Fruit fly (Drosophila melanogaster): Measurements from ENCODE around the gene CG14053.

CG14053 gene

DNA sequence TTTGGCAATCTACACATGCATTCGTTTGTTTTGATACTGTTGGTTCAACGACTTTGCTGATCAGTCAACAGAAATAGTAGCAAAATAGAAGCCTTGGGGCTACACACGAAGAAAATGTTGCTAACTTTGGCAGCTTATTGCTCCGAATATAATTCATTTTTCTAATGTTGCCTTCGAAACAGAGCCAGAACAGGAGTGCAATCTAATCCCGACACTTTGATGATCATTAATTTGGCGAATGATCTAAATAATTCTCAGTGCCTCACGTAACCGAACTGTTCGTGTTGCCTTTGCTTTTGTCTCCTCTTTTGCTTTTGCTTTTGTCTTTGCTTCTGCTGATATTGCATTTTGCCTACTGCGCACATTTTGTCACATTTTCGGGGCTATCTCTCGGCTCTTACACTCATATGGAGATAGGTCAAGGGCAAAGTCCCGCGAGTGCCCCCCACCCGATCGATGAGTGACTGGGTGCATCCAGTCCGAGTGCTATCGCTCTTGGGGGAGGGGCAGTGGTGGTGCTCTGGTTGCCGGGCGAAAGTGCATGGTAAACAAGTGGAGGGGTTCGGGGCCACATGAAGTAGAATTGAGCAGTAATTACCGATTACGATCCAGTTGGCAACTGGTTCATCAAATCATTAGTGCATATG is 2.5 kb upstream of the CG14053 start (continued):
- TF ChIP-seq Hr78 (GFP tag; optimal IDR thresholded peaks at IDR 0.05): peak in 1 of 2 experiments; percentile 43
- TF ChIP-seq CG17912 (GFP tag; optimal IDR thresholded peaks at IDR 0.05): no peak
- TF ChIP-seq CG4617 (GFP tag; optimal IDR thresholded peaks at IDR 0.05; ENCODE audit: borderline replicate concordance): no peak
- TF ChIP-seq Hr3 (GFP tag; optimal IDR thresholded peaks at IDR 0.05): no peak
- no peak for TF ChIP-seq CG9876 (GFP tag; optimal IDR thresholded peaks at IDR 0.05)
- no peak for TF ChIP-seq hkb (optimal IDR thresholded peaks at IDR 0.05)
- peak; percentile 39; the same call in 1 of the 2 replicates for TF ChIP-seq hkb (GFP tag; IDR thresholded peaks at IDR 0.05)
- no peak for TF ChIP-seq CG13123 (GFP tag; optimal IDR thresholded peaks at IDR 0.05)
- TF ChIP-seq HLH3B (GFP tag; IDR thresholded peaks at IDR 0.05): no peak
- no peak for TF ChIP-seq pnt (GFP tag; optimal IDR thresholded peaks at IDR 0.05)
- TF ChIP-seq ara (GFP tag; IDR thresholded peaks at IDR 0.05): 0 out of 2 replicates have a peak, but pooled peaks have one; percentile 36
- no peak for TF ChIP-seq C15 (GFP tag; IDR thresholded peaks at IDR 0.05)
- no peak for TF ChIP-seq pho (GFP tag; optimal IDR thresholded peaks at IDR 0.05)
- TF ChIP-seq CG3065 (GFP tag; optimal IDR thresholded peaks at IDR 0.05): no peak
- TF ChIP-seq CG5953 (GFP tag; IDR thresholded peaks at IDR 0.05): no peak
- TF ChIP-seq Dip2 (GFP tag; IDR thresholded peaks at IDR 0.05): no peak
- no peak for TF ChIP-seq Lhr (GFP tag; optimal IDR thresholded peaks at IDR 0.05)
- TF ChIP-seq zfh2 (GFP tag; optimal IDR thresholded peaks at IDR 0.05): no peak
- TF ChIP-seq dati (GFP tag; IDR thresholded peaks at IDR 0.05): no peak
- TF ChIP-seq CG3163 (GFP tag; optimal IDR thresholded peaks at IDR 0.05): no peak
- TF ChIP-seq chinmo (GFP tag; IDR thresholded peaks at IDR 0.05; ENCODE audit: partially characterized antibody): no peak
- no peak for TF ChIP-seq kni (GFP tag; optimal IDR thresholded peaks at IDR 0.05)
- TF ChIP-seq tll (GFP tag; optimal IDR thresholded peaks at IDR 0.05): no peak
- TF ChIP-seq CG30431 (GFP tag; optimal IDR thresholded peaks at IDR 0.05): no peak
- no peak for TF ChIP-seq CG8944 (GFP tag; optimal IDR thresholded peaks at IDR 0.05)
- no peak for TF ChIP-seq NfI (GFP tag; optimal IDR thresholded peaks at IDR 0.05)
- no peak for TF ChIP-seq zfh1 (GFP tag; IDR thresholded peaks at IDR 0.05)
- TF ChIP-seq Ets65A (GFP tag): peak; percentile 6
- no peak for TF ChIP-seq CG6683 (GFP tag; optimal IDR thresholded peaks at IDR 0.05)
- peak; percentile 49 for TF ChIP-seq sens (GFP tag)
- TF ChIP-seq dpn (GFP tag; optimal IDR thresholded peaks at IDR 0.05): no peak
- no peak for TF ChIP-seq ato (GFP tag; IDR thresholded peaks at IDR 0.05; ENCODE audit: partially characterized antibody)
- no peak for TF ChIP-seq sima (GFP tag; optimal IDR thresholded peaks at IDR 0.05)
- no peak for TF ChIP-seq Bdp1 (GFP tag; optimal IDR thresholded peaks at IDR 0.05)
- 0 out of 2 replicates have a peak, but pooled peaks have one; percentile 26 for TF ChIP-seq CG6689 (GFP tag; IDR thresholded peaks at IDR 0.05)
- no peak for TF ChIP-seq CG11695 (GFP tag; IDR thresholded peaks at IDR 0.05)
- no peak for TF ChIP-seq CoRest (tag; optimal IDR thresholded peaks at IDR 0.05)
- TF ChIP-seq Vsx1 (GFP tag; optimal IDR thresholded peaks at IDR 0.05): no peak
- TF ChIP-seq CG4820 (GFP tag; optimal IDR thresholded peaks at IDR 0.05): no peak
- TF ChIP-seq caup (GFP tag; optimal IDR thresholded peaks at IDR 0.05; ENCODE audit: severe bottlenecking): no peak
- TF ChIP-seq cad (GFP tag; optimal IDR thresholded peaks at IDR 0.05): no peak
- TF ChIP-seq Ada2b (GFP tag; IDR thresholded peaks at IDR 0.05): 0 out of 2 replicates have a peak, but pooled peaks have one; percentile 12
- no peak for TF ChIP-seq luna (GFP tag; optimal IDR thresholded peaks at IDR 0.05)
- peak; percentile 30; the same call in 1 of the 2 replicates for TF ChIP-seq Xrp1 (GFP tag; IDR thresholded peaks at IDR 0.05)
- no peak for TF ChIP-seq tin (GFP tag; optimal IDR thresholded peaks at IDR 0.05)
- TF ChIP-seq phol (tag; optimal IDR thresholded peaks at IDR 0.05): peak; percentile 2
- TF ChIP-seq schlank (tag; optimal IDR thresholded peaks at IDR 0.05): no peak
- peak; percentile 15 for TF ChIP-seq Sox102F (GFP tag; optimal IDR thresholded peaks at IDR 0.05)
- no peak for TF ChIP-seq CG14050 (GFP tag; IDR thresholded peaks at IDR 0.05)
- TF ChIP-seq CG8281 (tag; optimal IDR thresholded peaks at IDR 0.05): no peak
- TF ChIP-seq CG10565 (GFP tag; optimal IDR thresholded peaks at IDR 0.05): no peak
